Fruit fly (Drosophila melanogaster) whole organism, embryonic: Measurements from ENCODE around the gene CG7536.
A peak's percentile ranks its signal among the peaks of the same experiment; 100 is the strongest.

ENCODE experiments used
- Aef1 ChIP-seq: fragments of 200-800 bp; sonication (Bioruptor generic); IDR thresholded peaks from 3 replicates; pipeline ENCODE4 v1.3.6; 2022; ENCODE audit warnings: missing biosample characterization, missing genetic modification characterization
- Atf3 ChIP-seq: fragments of 200-800 bp; sonication (Bioruptor generic); optimal IDR thresholded peaks from 3 replicates; lab custom pipeline; 2016; ENCODE audit warnings: missing biosample characterization, missing genetic modification characterization
- B-H2 ChIP-seq: fragments of 200-800 bp; sonication (Bioruptor generic); optimal IDR thresholded peaks from 2 replicates; lab custom pipeline; 2018; ENCODE audit warnings: missing biosample characterization, mild to moderate bottlenecking, missing genetic modification characterization
- Bdp1 ChIP-seq: fragments of 200-800 bp; sonication (Bioruptor generic); optimal IDR thresholded peaks from 3 replicates; lab custom pipeline; 2016; ENCODE audit warnings: missing biosample characterization, missing genetic modification characterization
- CG10431 ChIP-seq: fragments of 200-800 bp; sonication (Bioruptor generic); optimal IDR thresholded peaks from 3 replicates; lab custom pipeline; 2018; ENCODE audit warnings: missing biosample characterization, mild to moderate bottlenecking, missing genetic modification characterization
- CG12155 ChIP-seq: fragments of 200-800 bp; sonication (Bioruptor generic); optimal IDR thresholded peaks from 3 replicates; lab custom pipeline; 2016; ENCODE audit warnings: missing biosample characterization, missing genetic modification characterization
- CG12391 ChIP-seq: fragments of 200-800 bp; sonication (Bioruptor generic); optimal IDR thresholded peaks from 3 replicates; lab custom pipeline; 2018; ENCODE audit warnings: missing biosample characterization, mild to moderate bottlenecking, missing genetic modification characterization, moderate library complexity
- CG12659 ChIP-seq: fragments of 200-800 bp; sonication (Bioruptor generic); optimal IDR thresholded peaks from 3 replicates; lab custom pipeline; 2017; ENCODE audit warnings: mild to moderate bottlenecking, missing biosample characterization, missing genetic modification reagents, missing genetic modification characterization
- CG14014 ChIP-seq: fragments of 200-800 bp; sonication (Bioruptor generic); IDR thresholded peaks from 2 replicates; pipeline ENCODE4 v1.3.6; 2022; ENCODE audit warnings: missing biosample characterization, missing genetic modification characterization
- CG14667 ChIP-seq: fragments of 200-800 bp; sonication (Bioruptor generic); IDR thresholded peaks from 2 replicates; pipeline ENCODE4 v1.3.6; 2022; ENCODE audit warnings: missing biosample characterization, missing genetic modification characterization
- CG1529 ChIP-seq: fragments of 200-800 bp; sonication (Bioruptor generic); optimal IDR thresholded peaks from 3 replicates; lab custom pipeline; 2018; ENCODE audit warnings: missing biosample characterization, missing genetic modification characterization
- CG15601 ChIP-seq: fragments of 200-800 bp; sonication (Bioruptor generic); optimal IDR thresholded peaks from 3 replicates; lab custom pipeline; 2019; ENCODE audit warnings: missing biosample characterization, mild to moderate bottlenecking, missing genetic modification characterization, moderate library complexity
- CG2875 ChIP-seq: fragments of 200-800 bp; sonication (Bioruptor generic); optimal IDR thresholded peaks from 2 replicates; lab custom pipeline; 2017; ENCODE audit warnings: missing biosample characterization, mild to moderate bottlenecking, missing genetic modification characterization, missing genetic modification reagents
- CG31441 ChIP-seq: fragments of 200-800 bp; sonication (Bioruptor generic); IDR thresholded peaks from 2 replicates; pipeline ENCODE4 v1.3.6; 2022; ENCODE audit warnings: missing biosample characterization, missing genetic modification characterization
- CG3281 ChIP-seq: fragments of 200-800 bp; sonication (Bioruptor generic); optimal IDR thresholded peaks from 3 replicates; lab custom pipeline; 2017; ENCODE audit warnings: missing biosample characterization, mild to moderate bottlenecking, missing genetic modification characterization
- CG6683 ChIP-seq: fragments of 200-800 bp; sonication (Bioruptor generic); optimal IDR thresholded peaks from 2 replicates; lab custom pipeline; 2017; ENCODE audit warnings: missing biosample characterization, mild to moderate bottlenecking, missing genetic modification characterization, missing genetic modification reagents
- CG6813 ChIP-seq: fragments of 200-800 bp; sonication (Bioruptor generic); optimal IDR thresholded peaks from 2 replicates; lab custom pipeline; 2017; ENCODE audit warnings: missing biosample characterization, missing genetic modification characterization, mild to moderate bottlenecking, moderate library complexity, missing genetic modification reagents
- CG7372 ChIP-seq: fragments of 200-800 bp; sonication (Bioruptor generic); IDR thresholded peaks from 2 replicates; pipeline ENCODE4 v1.3.6; 2022; ENCODE audit warnings: missing biosample characterization, missing genetic modification characterization
- CG7928 ChIP-seq: fragments of 200-800 bp; sonication (Bioruptor generic); optimal IDR thresholded peaks from 2 replicates; lab custom pipeline; 2017; ENCODE audit warnings: missing biosample characterization, mild to moderate bottlenecking, missing genetic modification characterization
- CG7987 ChIP-seq: fragments of 200-800 bp; sonication (Bioruptor generic); optimal IDR thresholded peaks from 2 replicates; lab custom pipeline; 2018; ENCODE audit warnings: missing biosample characterization, mild to moderate bottlenecking, missing genetic modification characterization, moderate library complexity
- CG8290 ChIP-seq, 3 experiments: fragments of 200-800 bp; sonication (Bioruptor generic); optimal IDR thresholded peaks; 2 replicates each; lab custom pipeline; 2016 to 2019; ENCODE audit warnings: missing biosample characterization in 3 of 3, missing genetic modification characterization in 3 of 3, mild to moderate bottlenecking in 2 of 3, moderate library complexity in 1 of 3
- CG8359 ChIP-seq: fragments of 200-800 bp; sonication (Bioruptor generic); optimal IDR thresholded peaks from 2 replicates; lab custom pipeline; 2017; ENCODE audit warnings: missing biosample characterization, mild to moderate bottlenecking, missing genetic modification characterization, borderline replicate concordance
- Chrac-16 ChIP-seq: fragments of 200-800 bp; sonication (Bioruptor generic); optimal IDR thresholded peaks from 3 replicates; lab custom pipeline; 2016; ENCODE audit warnings: missing biosample characterization, missing genetic modification characterization
- Dad ChIP-seq: fragments of 200-800 bp; sonication (Bioruptor generic); optimal IDR thresholded peaks from 3 replicates; lab custom pipeline; 2016; ENCODE audit warnings: missing biosample characterization, missing genetic modification characterization
- Dbx ChIP-seq: fragments of 200-800 bp; sonication (Bioruptor generic); IDR thresholded peaks from 3 replicates; pipeline ENCODE4 v1.3.6; 2022; ENCODE audit warnings: missing biosample characterization, missing genetic modification characterization
- Dip2 ChIP-seq: fragments of 200-800 bp; sonication (Bioruptor generic); IDR thresholded peaks from 2 replicates; pipeline ENCODE4 v1.3.6; 2022; ENCODE audit warnings: missing biosample characterization, missing genetic modification characterization
- Dll ChIP-seq: fragments of 200-800 bp; sonication (Bioruptor generic); IDR thresholded peaks from 4 replicates; pipeline ENCODE4 v1.3.6; 2022; ENCODE audit warnings: missing biosample characterization, missing genetic modification characterization; ENCODE audit not compliant: partially characterized antibody
- E2f1 ChIP-seq: fragments of 200-800 bp; sonication (Bioruptor generic); IDR thresholded peaks from 2 replicates; pipeline ENCODE4 v1.3.6; 2022; ENCODE audit warnings: missing biosample characterization, missing genetic modification characterization
- Ets97D ChIP-seq: fragments of 200-800 bp; sonication (Bioruptor generic); optimal IDR thresholded peaks from 3 replicates; lab custom pipeline; 2016; ENCODE audit warnings: missing biosample characterization, missing genetic modification characterization
- Fer3 ChIP-seq: fragments of 200-800 bp; sonication (Bioruptor generic); optimal IDR thresholded peaks from 2 replicates; lab custom pipeline; 2018; ENCODE audit warnings: missing biosample characterization, mild to moderate bottlenecking, missing genetic modification characterization, moderate library complexity
- Gsc ChIP-seq: fragments of 200-800 bp; sonication (Bioruptor generic); IDR thresholded peaks from 2 replicates; pipeline ENCODE4 v1.3.6; 2022; ENCODE audit warnings: missing biosample characterization, missing genetic modification characterization
- NFAT ChIP-seq: fragments of 200-800 bp; sonication (Bioruptor generic); IDR thresholded peaks from 2 replicates; pipeline ENCODE4 v1.3.6; 2022; ENCODE audit warnings: missing biosample characterization, missing genetic modification characterization
- Neu2 ChIP-seq: fragments of 200-800 bp; sonication (Bioruptor generic); optimal IDR thresholded peaks from 3 replicates; lab custom pipeline; 2016; ENCODE audit warnings: missing biosample characterization, missing genetic modification characterization, borderline replicate concordance
- Oaz ChIP-seq: fragments of 200-800 bp; sonication (Bioruptor generic); IDR thresholded peaks from 2 replicates; pipeline ENCODE4 v1.3.6; 2022; ENCODE audit warnings: missing biosample characterization, missing genetic modification characterization
- ase ChIP-seq: fragments of 200-800 bp; sonication (Bioruptor generic); IDR thresholded peaks from 3 replicates; pipeline ENCODE4 v1.3.6; 2022; ENCODE audit warnings: missing biosample characterization, missing genetic modification characterization
- bowl ChIP-seq: fragments of 200-800 bp; sonication (Bioruptor generic); IDR thresholded peaks from 2 replicates; pipeline ENCODE4 v1.3.6; 2022; ENCODE audit warnings: missing biosample characterization, missing genetic modification characterization
- corto ChIP-seq: fragments of 200-800 bp; sonication (Bioruptor generic); optimal IDR thresholded peaks from 2 replicates; lab custom pipeline; 2016; ENCODE audit warnings: missing biosample characterization, mild to moderate bottlenecking, missing genetic modification characterization, moderate library complexity
- disco-r ChIP-seq: fragments of 200-800 bp; sonication (Bioruptor generic); optimal IDR thresholded peaks from 2 replicates; lab custom pipeline; 2016; ENCODE audit warnings: missing biosample characterization, missing genetic modification characterization
- gt ChIP-seq: fragments of 200-800 bp; sonication (Bioruptor generic); IDR thresholded peaks from 2 replicates; pipeline ENCODE4 v1.3.6; 2022; ENCODE audit warnings: missing biosample characterization, missing genetic modification characterization
- ham ChIP-seq: fragments of 200-800 bp; sonication (Bioruptor generic); IDR thresholded peaks from 2 replicates; pipeline ENCODE4 v1.3.6; 2022; ENCODE audit warnings: missing biosample characterization, missing genetic modification characterization
- luna ChIP-seq: fragments of 200-800 bp; sonication (Bioruptor generic); optimal IDR thresholded peaks from 2 replicates; lab custom pipeline; 2016; ENCODE audit warnings: missing biosample characterization, missing genetic modification characterization
- pan ChIP-seq, 4 experiments: fragments of >200 bp in 3 of 4; fragments of 200-800 bp in 1 of 4; sonication (Bioruptor generic) in 1 of 4; optimal IDR thresholded peaks in 3 of 4; IDR thresholded peaks in 1 of 4; 2 replicates each; pipeline versions ENCODE4 v1.3.6 to Lab custom; 2017 to 2022; ENCODE audit warnings: missing biosample characterization in 2 of 4, missing genetic modification characterization in 2 of 4, mixed read lengths in 1 of 4
- pum ChIP-seq: fragments of 200-800 bp; sonication (Bioruptor generic); optimal IDR thresholded peaks from 2 replicates; lab custom pipeline; 2016; ENCODE audit warnings: missing biosample characterization, missing genetic modification characterization
- sd ChIP-seq: fragments of 200-800 bp; sonication (Bioruptor generic); optimal IDR thresholded peaks from 3 replicates; lab custom pipeline; 2018; ENCODE audit warnings: missing biosample characterization, mild to moderate bottlenecking, missing genetic modification characterization, moderate library complexity
- shn ChIP-seq: fragments of 200-800 bp; sonication (Bioruptor generic); optimal IDR thresholded peaks from 3 replicates; lab custom pipeline; 2016; ENCODE audit warnings: missing biosample characterization, missing genetic modification characterization
- slbo ChIP-seq: fragments of 200-800 bp; sonication (Bioruptor generic); IDR thresholded peaks from 2 replicates; pipeline ENCODE4 v1.3.6; 2022; ENCODE audit warnings: missing biosample characterization, missing genetic modification characterization
- stc ChIP-seq: fragments of 200-800 bp; sonication (Bioruptor generic); IDR thresholded peaks from 2 replicates; pipeline ENCODE4 v1.3.6; 2022; ENCODE audit warnings: missing biosample characterization, missing genetic modification characterization
- vfl ChIP-seq: fragments of 200-800 bp; sonication (Bioruptor generic); optimal IDR thresholded peaks from 2 replicates; lab custom pipeline; 2016; ENCODE audit warnings: missing biosample characterization, missing genetic modification characterization
- z ChIP-seq: fragments of 200-800 bp; sonication (Bioruptor generic); IDR thresholded peaks from 3 replicates; pipeline ENCODE4 v1.3.6; 2022; ENCODE audit warnings: missing biosample characterization, missing genetic modification characterization
- zfh2 ChIP-seq: fragments of 200-800 bp; sonication (Bioruptor generic); optimal IDR thresholded peaks from 2 replicates; lab custom pipeline; 2016; ENCODE audit warnings: missing biosample characterization, missing genetic modification characterization

CG7536 gene

dm6 chrX:18092810-18093222 is 4.5 kb upstream of the CG7536 start, which contains the start of gene RhoGAP16F (continued):
- TF ChIP-seq Dip2 (GFP tag; lab: Robert Waterston, UW), result no peak
- peak; percentile 84 for TF ChIP-seq Fer3 (tag; lab: Kevin White, UChicago)
- TF ChIP-seq CG3281 (GFP tag; lab: Kevin White, UChicago), result peak; percentile 83
- peak; percentile 74 for TF ChIP-seq Dad
- TF ChIP-seq CG8290 (GFP tag; optimal IDR thresholded peaks at IDR 0.05; lab: Kevin White, UChicago), result peak; percentile 79
- peak; percentile 49 to 69 for TF ChIP-seq CG8290 (tag; optimal IDR thresholded peaks at IDR 0.05; lab: Kevin White, UChicago)
- TF ChIP-seq CG7987 (GFP tag; lab: Kevin White, UChicago), result peak; percentile 61
- peak; percentile 79 for TF ChIP-seq zfh2 (GFP tag; lab: Kevin White, UChicago)
- TF ChIP-seq Ets97D, result peak; percentile 52
- peak; percentile 82; the same call in 2 of the 3 replicates for TF ChIP-seq Dbx (GFP tag; lab: Robert Waterston, UW)
- peak; percentile 81 for TF ChIP-seq CG14014 (GFP tag; lab: Robert Waterston, UW)
- TF ChIP-seq pum, result peak; percentile 76
- TF ChIP-seq CG6683 (GFP tag; lab: Kevin White, UChicago), result peak; percentile 55
- TF ChIP-seq pan (optimal IDR thresholded peaks at IDR 0.05; lab: Kevin White, UChicago), result peak in 1 of 2 experiments; percentile 70
- peak; percentile 78 to 85 for TF ChIP-seq pan (GFP tag; optimal IDR thresholded peaks at IDR 0.05 in 1 of 2, IDR thresholded peaks at IDR 0.05 in 1 of 2)
- TF ChIP-seq Gsc (GFP tag; lab: Robert Waterston, UW), result peak; percentile 66
- TF ChIP-seq CG31441 (GFP tag; lab: Robert Waterston, UW), result peak; percentile 80
- peak; percentile 51 for TF ChIP-seq CG2875 (GFP tag; lab: Kevin White, UChicago)
- TF ChIP-seq corto (GFP tag; lab: Kevin White, UChicago), result no peak
- TF ChIP-seq Chrac-16 (GFP tag; lab: Kevin White, UChicago), result peak; percentile 90
- 0 out of 2 replicates have a peak, but pooled peaks have one; percentile 22 for TF ChIP-seq ham (GFP tag; lab: Robert Waterston, UW)
- peak; percentile 66 for TF ChIP-seq shn (GFP tag; lab: Kevin White, UChicago)
- TF ChIP-seq Dll, result no peak
- TF ChIP-seq slbo (GFP tag; lab: Robert Waterston, UW), result peak; percentile 92
- TF ChIP-seq CG15601, result peak; percentile 72
- peak; percentile 84 for TF ChIP-seq NFAT
- 0 out of 2 replicates have a peak, but pooled peaks have one; percentile 27 for TF ChIP-seq bowl (GFP tag; lab: Robert Waterston, UW)
- peak; percentile 58 for TF ChIP-seq disco-r
- TF ChIP-seq z (GFP tag; lab: Robert Waterston, UW), result no peak
- peak; percentile 80 for TF ChIP-seq Aef1 (GFP tag; lab: Robert Waterston, UW)
- peak; percentile 73; the same call in 1 of the 2 replicates for TF ChIP-seq stc
- peak; percentile 49; the same call in 2 of the 3 replicates for TF ChIP-seq ase (GFP tag; lab: Robert Waterston, UW)
- TF ChIP-seq Bdp1 (GFP tag; lab: Kevin White, UChicago), result peak; percentile 66
- peak; percentile 71; the same call in 1 of the 2 replicates for TF ChIP-seq Oaz
- TF ChIP-seq CG6813 (GFP tag; lab: Kevin White, UChicago), result peak; percentile 72
- TF ChIP-seq Neu2 (GFP tag; lab: Kevin White, UChicago), result no peak
- TF ChIP-seq vfl, result peak; percentile 79
- peak; percentile 79 for TF ChIP-seq B-H2 (GFP tag; lab: Kevin White, UChicago)
- TF ChIP-seq CG12155, result peak; percentile 88
- no peak for TF ChIP-seq CG8359 (GFP tag; lab: Kevin White, UChicago)
- peak; percentile 74 for TF ChIP-seq CG7372
- no peak; the same call in 1 of the 2 replicates for TF ChIP-seq gt (GFP tag; lab: Robert Waterston, UW)
- peak; percentile 36 for TF ChIP-seq CG7928 (GFP tag; lab: Kevin White, UChicago)
- peak; percentile 78 for TF ChIP-seq E2f1 (GFP tag; lab: Robert Waterston, UW)
- peak; percentile 80 for TF ChIP-seq Atf3 (GFP tag; lab: Kevin White, UChicago)
- peak; percentile 43 for TF ChIP-seq CG1529
- TF ChIP-seq CG10431 (GFP tag; lab: Kevin White, UChicago), result peak; percentile 9
- TF ChIP-seq CG12659, result peak; percentile 79
- peak; percentile 77 for TF ChIP-seq CG14667 (GFP tag; lab: Robert Waterston, UW)
- TF ChIP-seq luna (GFP tag; lab: Kevin White, UChicago), result no peak
- peak; percentile 58 for TF ChIP-seq sd
- peak; percentile 89 for TF ChIP-seq CG12391
